Worm (Caenorhabditis elegans) whole organism, dauer: ENCODE measurements around the gene dpf-5.

Experiments
- unc-62 ChIP-seq: sonication (generic microtip); optimal IDR thresholded peaks from 2 replicates; lab custom pipeline; 2017; ENCODE audit warnings: missing biosample characterization, missing genetic modification reagents, missing genetic modification characterization

dpf-5 gene

ce11 chrIV:4806486-4806885 is at the start of gene dpf-5:
dpf-5 (minus strand) TSS chrIV:4806586.
- TF ChIP-seq unc-62 (GFP tag; lab: Kevin White, UChicago): no peak

ce11 chrIV:4846793-4847192 is 40.4 kb upstream of the dpf-5 start, which contains the start of gene tat-2:
tat-2 (minus strand) TSS chrIV:4846893.
- TF ChIP-seq unc-62 (GFP tag; lab: Kevin White, UChicago): no peak

- TF ChIP-seq unc-62 (GFP tag; lab: Kevin White, UChicago): no peak
These were observed 35.6 kb upstream of the dpf-5 start for ce11 chrIV:4842030-4842429.

ce11 chrIV:4829641-4830040 is 23.3 kb upstream of the dpf-5 start:
- no peak for TF ChIP-seq unc-62 (GFP tag; lab: Kevin White, UChicago)

ce11 chrIV:4827219-4827618 is 20.8 kb upstream of the dpf-5 start, which contains the start of gene mpz-4:
mpz-4 (minus strand) TSS chrIV:4827319.
- TF ChIP-seq unc-62 (GFP tag; lab: Kevin White, UChicago): no peak

- no peak for TF ChIP-seq unc-62 (GFP tag; lab: Kevin White, UChicago)
These were observed 15.5 kb upstream of the dpf-5 start for ce11 chrIV:4821843-4822242.

ce11 chrIV:4821054-4821453 is 14.7 kb upstream of the dpf-5 start, which contains the start of gene H06H21.8:
H06H21.8 (minus strand) TSS chrIV:4821131.
- no peak for TF ChIP-seq unc-62 (GFP tag; lab: Kevin White, UChicago)

- no peak for TF ChIP-seq unc-62 (GFP tag; lab: Kevin White, UChicago)
These were observed 7.8 kb upstream of the dpf-5 start, which contains the start of gene srw-94 for ce11 chrIV:4814185-4814584. srw-94 (plus strand) TSS chrIV:4814485.

ce11 chrIV:4811863-4812262 is 5.5 kb upstream of the dpf-5 start, which contains the start of gene srw-95:
srw-95 (plus strand) TSS chrIV:4812075.
- no peak for TF ChIP-seq unc-62 (GFP tag; lab: Kevin White, UChicago)

ce11 chrIV:4810377-4810984 is 4.1 kb upstream of the dpf-5 start, which contains the start of gene eif-1.A:
eif-1.A (plus strand) TSS chrIV:4810934.
- no peak for TF ChIP-seq unc-62 (GFP tag; lab: Kevin White, UChicago)

ce11 chrIV:4809813-4810212 is 3.4 kb upstream of the dpf-5 start, which contains the start of gene H06H21.37:
H06H21.37 (minus strand) TSS chrIV:4809974.
- no peak for TF ChIP-seq unc-62 (GFP tag; lab: Kevin White, UChicago)

- no peak for TF ChIP-seq unc-62 (GFP tag; lab: Kevin White, UChicago)
These were observed 3.0 kb upstream of the dpf-5 start, which contains the start of gene ubxn-6 for ce11 chrIV:4809397-4809796. ubxn-6 (minus strand) TSS chrIV:4809497.

- no peak for TF ChIP-seq unc-62 (GFP tag; lab: Kevin White, UChicago)
These were observed 833 bp upstream of the dpf-5 start, which contains the start of gene H06H21.11 for ce11 chrIV:4807219-4807618. H06H21.11 (minus strand) TSS chrIV:4807319.

- TF ChIP-seq unc-62 (GFP tag; lab: Kevin White, UChicago): no peak
These were observed 3.9 kb downstream of the dpf-5 start, which contains the start of gene dpf-7 for ce11 chrIV:4802494-4802893. dpf-7 (minus strand) TSS chrIV:4802594.

- TF ChIP-seq unc-62 (GFP tag; lab: Kevin White, UChicago): no peak
These were observed 7.3 kb downstream of the dpf-5 start, which contains the start of gene eor-1 for ce11 chrIV:4799114-4799513. eor-1 (minus strand) TSS chrIV:4799178.

- TF ChIP-seq unc-62 (GFP tag; lab: Kevin White, UChicago): no peak
These were observed 11.3 kb downstream of the dpf-5 start for ce11 chrIV:4795111-4795510.

ce11 chrIV:4789445-4789844 is 16.9 kb downstream of the dpf-5 start, which contains the start of gene R11E3.1:
R11E3.1 (plus strand) TSS chrIV:4789745.
- no peak for TF ChIP-seq unc-62 (GFP tag; lab: Kevin White, UChicago)
